Worm (Caenorhabditis elegans): ENCODE results near the gene C05C10.8.

Gene C05C10.8

DNA sequence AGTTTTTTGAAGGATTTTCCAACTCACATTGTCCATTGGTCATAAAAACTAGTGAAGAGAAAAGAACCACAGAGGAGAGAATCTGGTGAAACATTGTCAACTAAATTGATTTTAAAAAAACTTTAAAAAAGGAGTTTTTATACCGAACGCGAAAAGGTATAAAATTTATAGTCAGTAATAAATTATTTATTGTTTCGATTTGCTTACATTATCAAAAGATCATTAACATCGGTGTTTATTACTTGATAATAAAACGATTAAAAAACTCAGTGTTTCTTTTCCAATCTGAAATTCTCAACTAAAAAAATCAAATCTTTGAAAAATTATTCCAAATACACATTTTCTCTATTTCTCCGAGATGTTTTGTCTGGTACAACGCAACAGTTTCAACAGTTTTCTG, 1.6 kb downstream of the C05C10.8 start, which contains the start of gene F26C11.4:
TSS of gene F26C11.4 (minus strand) at position 101 of the 400 bp plus-strand sequence.
- TF ChIP-seq peb-1 (tag; optimal IDR thresholded peaks at IDR 0.05), result no peak
- no peak for TF ChIP-seq aly-2 (tag; optimal IDR thresholded peaks at IDR 0.05)
- TF ChIP-seq ama-1 (optimal IDR thresholded peaks at IDR 0.05), result no peak
- TF ChIP-seq ZK546.5 (tag; optimal IDR thresholded peaks at IDR 0.05), result no peak
- TF ChIP-seq alr-1 (tag; optimal IDR thresholded peaks at IDR 0.05), result no peak
- TF ChIP-seq ztf-1 (GFP tag; conservative IDR thresholded peaks at IDR 0.05), result no peak
- TF ChIP-seq lin-39 (tag; optimal IDR thresholded peaks at IDR 0.05), result no peak
- no peak for TF ChIP-seq lsy-2 (tag; optimal IDR thresholded peaks at IDR 0.05)
- no peak for TF ChIP-seq nhr-129 (tag; optimal IDR thresholded peaks at IDR 0.05)
- no peak for TF ChIP-seq nhr-10 (tag; optimal IDR thresholded peaks at IDR 0.05)
- TF ChIP-seq nhr-6 (tag; optimal IDR thresholded peaks at IDR 0.05), result no peak
- TF ChIP-seq blmp-1 (tag; optimal IDR thresholded peaks at IDR 0.05; ENCODE audit: insufficient read depth), result no peak
- no peak for TF ChIP-seq nhr-237 (tag; optimal IDR thresholded peaks at IDR 0.05)
- no peak for TF ChIP-seq lin-11 (tag; optimal IDR thresholded peaks at IDR 0.05)
- no peak for TF ChIP-seq ceh-82 (tag; optimal IDR thresholded peaks at IDR 0.05)
- TF ChIP-seq skn-1 (tag; optimal IDR thresholded peaks at IDR 0.05), result no peak
- no peak for TF ChIP-seq snpc-4 (tag; optimal IDR thresholded peaks at IDR 0.05)
- no peak for TF ChIP-seq elt-3 (tag; optimal IDR thresholded peaks at IDR 0.05)
- TF ChIP-seq unc-62 (GFP tag; optimal IDR thresholded peaks at IDR 0.05), result no peak

DNA sequence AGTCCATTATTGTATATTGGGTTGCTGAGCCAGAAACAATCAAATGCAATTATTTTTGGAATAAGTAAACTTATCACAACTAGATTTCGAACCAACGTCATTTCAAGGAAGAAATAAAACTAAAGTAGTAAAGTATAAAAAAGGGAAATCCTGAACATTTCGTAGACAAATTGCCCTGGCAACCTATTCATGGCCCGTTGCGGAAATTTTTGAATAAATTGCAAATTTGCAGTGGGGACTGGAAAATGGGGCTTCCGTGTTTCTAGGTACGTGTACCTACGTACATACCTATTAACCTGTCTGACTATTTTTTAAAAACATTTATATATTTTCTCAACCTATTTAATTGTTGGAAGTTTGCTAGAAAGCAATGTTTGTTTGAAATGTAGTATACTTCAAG, 2.8 kb downstream of the C05C10.8 start, which contains the start of gene F26C11.3:
TSS of gene F26C11.3 (minus strand) at position 101 of the 400 bp plus-strand sequence.
- TF ChIP-seq nhr-129 (tag; optimal IDR thresholded peaks at IDR 0.05) (no peak), aly-2 (tag; optimal IDR thresholded peaks at IDR 0.05) (no peak), crh-2 (tag; optimal IDR thresholded peaks at IDR 0.05) (no peak), dmd-4 (tag; optimal IDR thresholded peaks at IDR 0.05) (no peak), ceh-16 (tag; optimal IDR thresholded peaks at IDR 0.05) (no peak), sma-9 (GFP tag; optimal IDR thresholded peaks at IDR 0.05) (no peak), sma-9 (tag; optimal IDR thresholded peaks at IDR 0.05) (no peak)

DNA sequence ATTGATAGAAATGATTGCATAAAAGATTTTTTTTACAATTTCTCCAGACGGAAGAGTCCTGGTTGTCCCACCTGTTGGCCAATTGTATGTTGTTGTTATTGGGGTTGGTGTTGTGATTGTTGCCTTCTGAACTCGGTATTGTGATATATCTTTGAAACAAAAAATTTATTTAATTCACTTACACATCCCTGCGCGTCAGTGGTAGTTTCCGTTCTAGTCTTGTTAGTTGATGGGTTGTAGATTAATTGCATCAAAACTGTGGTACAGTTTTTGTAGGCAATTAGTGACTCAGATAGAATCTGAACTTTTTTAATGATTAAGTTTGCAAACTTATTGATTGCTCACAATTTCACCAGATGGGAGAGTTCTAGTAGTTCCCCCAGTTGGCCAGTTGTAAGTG, 13.3 kb downstream of the C05C10.8 start:
- no peak for TF ChIP-seq snpc-4 (tag; optimal IDR thresholded peaks at IDR 0.05)
- TF ChIP-seq fos-1 (tag; optimal IDR thresholded peaks at IDR 0.05), result no peak
- no peak for TF ChIP-seq nhr-10 (tag; optimal IDR thresholded peaks at IDR 0.05)
- TF ChIP-seq Y55F3AM.14 (GFP tag; optimal IDR thresholded peaks at IDR 0.05), result no peak
- no peak for TF ChIP-seq ceh-82 (tag; optimal IDR thresholded peaks at IDR 0.05)
- TF ChIP-seq unc-39 (tag; optimal IDR thresholded peaks at IDR 0.05), result no peak
- TF ChIP-seq nhr-23 (tag; optimal IDR thresholded peaks at IDR 0.05), result no peak
- TF ChIP-seq nhr-6 (tag; optimal IDR thresholded peaks at IDR 0.05), result no peak
- TF ChIP-seq ztf-4 (tag; optimal IDR thresholded peaks at IDR 0.05), result no peak
- no peak for TF ChIP-seq elt-1 (tag; optimal IDR thresholded peaks at IDR 0.05)
- TF ChIP-seq zag-1 (tag; optimal IDR thresholded peaks at IDR 0.05), result no peak
- TF ChIP-seq ztf-1 (GFP tag; conservative IDR thresholded peaks at IDR 0.05), result no peak
- TF ChIP-seq aly-2 (tag; optimal IDR thresholded peaks at IDR 0.05), result no peak
- no peak for TF ChIP-seq blmp-1 (tag; optimal IDR thresholded peaks at IDR 0.05; ENCODE audit: insufficient read depth)
- TF ChIP-seq lin-39 (tag; optimal IDR thresholded peaks at IDR 0.05), result no peak
- no peak for TF ChIP-seq C34F6.9 (tag; optimal IDR thresholded peaks at IDR 0.05)
- no peak for TF ChIP-seq sem-4 (tag; optimal IDR thresholded peaks at IDR 0.05)

DNA sequence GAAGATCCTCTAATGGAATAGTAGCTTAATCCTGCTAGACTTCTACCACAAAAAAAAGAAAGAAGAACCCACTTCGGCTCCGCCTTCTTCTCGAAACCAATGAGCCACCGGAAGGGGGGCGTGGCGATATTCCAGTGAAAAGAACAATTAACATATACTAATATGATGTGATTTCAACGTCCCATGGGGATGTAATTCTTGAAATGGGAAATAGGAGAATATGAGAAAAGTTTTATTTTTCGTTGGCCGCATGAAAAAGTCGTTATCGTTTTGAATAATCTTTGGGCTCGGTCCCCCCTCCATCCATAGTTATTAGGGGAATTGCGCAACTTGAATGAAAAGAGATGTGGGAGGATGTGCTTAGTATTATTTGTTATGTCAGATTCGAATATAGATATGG, 17.5 kb downstream of the C05C10.8 start, which contains the start of gene unc-4:
TSS of gene unc-4 (minus strand) at position 101 of the 400 bp plus-strand sequence.
- TF ChIP-seq lin-13 (GFP tag; optimal IDR thresholded peaks at IDR 0.05), result no peak
- no peak for TF ChIP-seq nhr-77 (tag; optimal IDR thresholded peaks at IDR 0.05)
- no peak for TF ChIP-seq nhr-10 (tag; optimal IDR thresholded peaks at IDR 0.05)
- TF ChIP-seq dmd-4 (tag; optimal IDR thresholded peaks at IDR 0.05), result no peak
- TF ChIP-seq aly-2 (tag; optimal IDR thresholded peaks at IDR 0.05), result no peak
- TF ChIP-seq elt-3 (tag; optimal IDR thresholded peaks at IDR 0.05), result no peak
- TF ChIP-seq nhr-12 (tag; optimal IDR thresholded peaks at IDR 0.05), result no peak

DNA sequence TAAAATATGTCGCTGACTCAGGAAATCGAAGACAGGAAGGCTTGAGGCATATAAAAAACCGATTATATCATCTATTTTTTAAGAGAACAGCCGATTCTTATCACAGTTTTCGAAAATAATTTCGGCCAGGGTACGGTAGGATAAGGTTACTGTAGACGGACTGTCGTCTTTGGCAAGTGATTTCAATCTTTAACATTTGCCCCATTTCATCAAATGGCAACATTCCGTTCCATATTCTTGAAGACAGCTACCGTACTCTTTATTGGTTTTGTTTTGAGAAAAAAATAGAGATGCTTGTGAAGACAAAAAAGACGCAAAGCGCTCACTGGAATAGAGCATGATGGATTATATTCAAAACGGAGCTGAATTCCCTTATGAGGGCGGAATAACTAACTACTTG, 19.1 kb downstream of the C05C10.8 start:
- no peak for TF ChIP-seq skn-1 (tag; optimal IDR thresholded peaks at IDR 0.05)
- TF ChIP-seq mdl-1 (tag; optimal IDR thresholded peaks at IDR 0.05), result no peak
- TF ChIP-seq egl-27 (tag; optimal IDR thresholded peaks at IDR 0.05), result no peak
- no peak for TF ChIP-seq nhr-6 (tag; optimal IDR thresholded peaks at IDR 0.05)
- no peak for TF ChIP-seq crh-2 (tag; optimal IDR thresholded peaks at IDR 0.05)
- TF ChIP-seq mab-5 (tag; optimal IDR thresholded peaks at IDR 0.05), result no peak
- no peak for TF ChIP-seq nhr-237 (tag; optimal IDR thresholded peaks at IDR 0.05)
- no peak for TF ChIP-seq sma-3 (GFP tag; optimal IDR thresholded peaks at IDR 0.05)
- no peak for TF ChIP-seq ztf-1 (GFP tag; conservative IDR thresholded peaks at IDR 0.05)
- no peak for TF ChIP-seq elt-3 (tag; optimal IDR thresholded peaks at IDR 0.05)
- TF ChIP-seq blmp-1 (tag; optimal IDR thresholded peaks at IDR 0.05; ENCODE audit: insufficient read depth), result no peak
- no peak for TF ChIP-seq ztf-4 (tag; optimal IDR thresholded peaks at IDR 0.05)
- TF ChIP-seq nhr-77 (tag; optimal IDR thresholded peaks at IDR 0.05), result no peak
- TF ChIP-seq dmd-4 (tag; optimal IDR thresholded peaks at IDR 0.05), result no peak
- no peak for TF ChIP-seq nhr-129 (tag; optimal IDR thresholded peaks at IDR 0.05)
